Worm (Caenorhabditis elegans) whole organism, mixed stage, embryonic: ENCODE measurements around the gene ketn-1.

Source experiments
- nhr-28 ChIP-seq: fragments of 150-350 bp; optimal IDR thresholded peaks from 2 replicates; lab custom pipeline; 2014; ENCODE audit warnings: missing biosample characterization, missing genetic modification characterization
- nhr-76 ChIP-seq: sonication (generic microtip); optimal IDR thresholded peaks from 2 replicates; lab custom pipeline; 2017; ENCODE audit warnings: missing biosample characterization, missing genetic modification characterization
- snpc-4 ChIP-seq: fragments of 150-350 bp; optimal IDR thresholded peaks from 2 replicates; lab custom pipeline; 2014; ENCODE audit warnings: missing biosample characterization, missing genetic modification characterization
- unc-39 ChIP-seq: fragments of 150-350 bp; optimal IDR thresholded peaks from 2 replicates; lab custom pipeline; 2014; ENCODE audit warnings: missing biosample characterization, missing genetic modification characterization

- TF ChIP-seq nhr-28 (tag; lab: Kevin White, UChicago) (no peak), unc-39 (tag; lab: Kevin White, UChicago) (no peak), nhr-76 (no peak), snpc-4 (tag; lab: Kevin White, UChicago) (no peak)
Measured at ce11 chrV:2830817-2831216, 23.2 kb upstream of the ketn-1 start, which contains the start of gene srw-2.
